Worm (Caenorhabditis elegans) whole organism, L1 larva: ENCODE measurements around the gene lips-6.

Experiments used
- C04F5.9 ChIP-seq: sonication (generic microtip); optimal IDR thresholded peaks from 2 replicates; lab custom pipeline; 2016; ENCODE audit warnings: missing genetic modification characterization, missing compliant biosample characterization
- C16A3.4 ChIP-seq: fragments of 150-350 bp; optimal IDR thresholded peaks from 2 replicates; lab custom pipeline; 2014; ENCODE audit warnings: missing biosample characterization, missing genetic modification characterization
- F16B12.6 ChIP-seq: fragments of 150-350 bp; optimal IDR thresholded peaks from 2 replicates; lab custom pipeline; 2014; ENCODE audit warnings: missing biosample characterization, missing genetic modification characterization
- ceh-63 ChIP-seq: fragments of 200-800 bp; sonication (Bioruptor generic); optimal IDR thresholded peaks from 2 replicates; lab custom pipeline; 2018; ENCODE audit warnings: mild to moderate bottlenecking, missing genetic modification characterization, missing compliant biosample characterization
- ceh-82 ChIP-seq, 3 experiments: fragments of 150-350 bp in 1 of 3; sonication (generic microtip) in 2 of 3; optimal IDR thresholded peaks; 2 replicates each; lab custom pipeline; 2014 to 2017; ENCODE audit warnings: missing biosample characterization in 3 of 3, missing genetic modification characterization in 3 of 3
- ces-1 ChIP-seq: fragments of 150-350 bp; optimal IDR thresholded peaks from 2 replicates; lab custom pipeline; 2014; ENCODE audit warnings: missing biosample characterization, missing genetic modification reagents, missing genetic modification characterization
- dpl-1 ChIP-seq, 3 experiments: fragments of 150-350 bp in 2 of 3; sonication (generic microtip) in 1 of 3; optimal IDR thresholded peaks; 2 replicates each; lab custom pipeline; 2014 to 2017; ENCODE audit warnings: missing biosample characterization in 3 of 3, missing genetic modification characterization in 3 of 3, missing genetic modification reagents in 3 of 3
- dsc-1 ChIP-seq: sonication (generic microtip); optimal IDR thresholded peaks from 2 replicates; lab custom pipeline; 2016; ENCODE audit warnings: mild to moderate bottlenecking, missing genetic modification characterization, missing compliant biosample characterization
- elt-2 ChIP-seq: sonication (generic microtip); optimal IDR thresholded peaks from 2 replicates; lab custom pipeline; 2016; ENCODE audit warnings: missing genetic modification characterization, mild to moderate bottlenecking, inconsistent platforms, missing compliant biosample characterization, missing genetic modification reagents
- elt-3 ChIP-seq, 6 experiments: fragments of 150-350 bp in 1 of 6; sonication (generic microtip); optimal IDR thresholded peaks; 2 replicates each; lab custom pipeline; 2017 to 2018; ENCODE audit warnings: missing biosample characterization in 6 of 6, missing genetic modification characterization in 6 of 6, inconsistent platforms in 1 of 6
- grh-1 ChIP-seq: fragments of 200-800 bp; sonication (Bioruptor generic); IDR thresholded peaks from 2 replicates; pipeline ENCODE4 v1.3.6; 2022; ENCODE audit warnings: missing genetic modification reagents, missing genetic modification characterization, missing compliant biosample characterization
- hlh-17 ChIP-seq: fragments of 200-800 bp; sonication (Bioruptor generic); optimal IDR thresholded peaks from 2 replicates; lab custom pipeline; 2018; ENCODE audit warnings: missing genetic modification characterization, mild to moderate bottlenecking, missing compliant biosample characterization, moderate library complexity, borderline replicate concordance
- hlh-4 ChIP-seq: sonication (generic microtip); optimal IDR thresholded peaks from 2 replicates; lab custom pipeline; 2016; ENCODE audit warnings: mild to moderate bottlenecking, missing genetic modification characterization, missing compliant biosample characterization
- irx-1 ChIP-seq: sonication (generic microtip); optimal IDR thresholded peaks from 2 replicates; lab custom pipeline; 2016; ENCODE audit warnings: missing genetic modification characterization, missing compliant biosample characterization
- lin-14 ChIP-seq: fragments of 200-800 bp; sonication (Bioruptor generic); optimal IDR thresholded peaks from 2 replicates; lab custom pipeline; 2018; ENCODE audit warnings: mild to moderate bottlenecking, missing genetic modification characterization, moderate library complexity, missing compliant biosample characterization
- lin-39 ChIP-seq: fragments of 150-350 bp; optimal IDR thresholded peaks from 2 replicates; lab custom pipeline; 2014; ENCODE audit warnings: missing biosample characterization, missing genetic modification reagents, missing genetic modification characterization
- lir-3 ChIP-seq: sonication (generic microtip); optimal IDR thresholded peaks from 2 replicates; lab custom pipeline; 2016; ENCODE audit warnings: mild to moderate bottlenecking, missing genetic modification characterization, moderate library complexity, missing compliant biosample characterization; ENCODE audit not compliant: poor library complexity
- lsy-2 ChIP-seq, 2 experiments: fragments of 150-350 bp; optimal IDR thresholded peaks; 2 replicates each; lab custom pipeline; 2014; ENCODE audit warnings: missing biosample characterization in 2 of 2, missing genetic modification characterization in 2 of 2
- mdl-1 ChIP-seq, 2 experiments: fragments of 150-350 bp; optimal IDR thresholded peaks; 2 replicates each; lab custom pipeline; 2014 to 2017; ENCODE audit warnings: missing biosample characterization in 2 of 2, missing genetic modification characterization in 2 of 2, inconsistent platforms in 1 of 2
- mep-1 ChIP-seq: fragments of 150-350 bp; optimal IDR thresholded peaks from 2 replicates; lab custom pipeline; 2014; ENCODE audit warnings: missing biosample characterization, missing genetic modification characterization
- nhr-11 ChIP-seq: fragments of 150-350 bp; optimal IDR thresholded peaks from 2 replicates; lab custom pipeline; 2014; ENCODE audit warnings: missing biosample characterization, missing genetic modification characterization
- nhr-12 ChIP-seq: sonication (generic microtip); optimal IDR thresholded peaks from 2 replicates; lab custom pipeline; 2017; ENCODE audit warnings: missing biosample characterization, missing genetic modification characterization
- nhr-20 ChIP-seq: sonication (generic microtip); optimal IDR thresholded peaks from 2 replicates; lab custom pipeline; 2016; ENCODE audit warnings: mild to moderate bottlenecking, missing genetic modification characterization, missing compliant biosample characterization
- nhr-28 ChIP-seq: fragments of 150-350 bp; optimal IDR thresholded peaks from 2 replicates; lab custom pipeline; 2014; ENCODE audit warnings: missing biosample characterization, missing genetic modification characterization
- nhr-76 ChIP-seq: sonication (generic microtip); optimal IDR thresholded peaks from 2 replicates; lab custom pipeline; 2017; ENCODE audit warnings: missing biosample characterization, missing genetic modification characterization
- nhr-77 ChIP-seq: fragments of 150-350 bp; optimal IDR thresholded peaks from 2 replicates; lab custom pipeline; 2014; ENCODE audit warnings: missing biosample characterization, missing genetic modification characterization
- nhr-85 ChIP-seq: sonication (generic microtip); peaks from one replicate; lab custom pipeline; 2016; ENCODE audit warnings: missing genetic modification characterization, inconsistent platforms, missing compliant biosample characterization
- pqm-1 ChIP-seq: sonication (generic microtip); optimal IDR thresholded peaks from 3 replicates; lab custom pipeline; 2017; ENCODE audit warnings: missing biosample characterization, missing genetic modification characterization
- snu-23 ChIP-seq: sonication (generic microtip); optimal IDR thresholded peaks from 2 replicates; lab custom pipeline; 2016; ENCODE audit warnings: missing genetic modification characterization, missing compliant biosample characterization
- sox-4 ChIP-seq: sonication (generic microtip); optimal IDR thresholded peaks from 2 replicates; lab custom pipeline; 2016; ENCODE audit warnings: missing genetic modification characterization, missing compliant biosample characterization
- sptf-1 ChIP-seq: fragments of 150-350 bp; optimal IDR thresholded peaks from 2 replicates; lab custom pipeline; 2014; ENCODE audit warnings: missing biosample characterization, missing genetic modification characterization
- swsn-7 ChIP-seq: sonication (generic microtip); optimal IDR thresholded peaks from 2 replicates; lab custom pipeline; 2016; ENCODE audit warnings: missing genetic modification characterization, missing compliant biosample characterization
- tlp-1 ChIP-seq: fragments of 150-350 bp; optimal IDR thresholded peaks from 2 replicates; lab custom pipeline; 2014; ENCODE audit warnings: missing biosample characterization, missing genetic modification characterization
- unc-130 ChIP-seq: fragments of 150-350 bp; optimal IDR thresholded peaks from 2 replicates; lab custom pipeline; 2017; ENCODE audit warnings: missing biosample characterization, missing genetic modification characterization, inconsistent platforms
- unc-62 ChIP-seq: fragments of 150-350 bp; optimal IDR thresholded peaks from 2 replicates; lab custom pipeline; 2014; ENCODE audit warnings: missing biosample characterization, missing genetic modification reagents, missing genetic modification characterization
- unc-98 ChIP-seq: fragments of 200-800 bp; sonication (Bioruptor generic); IDR thresholded peaks from 2 replicates; pipeline ENCODE4 v1.3.6; 2022; ENCODE audit warnings: missing genetic modification characterization, missing compliant biosample characterization
- zag-1 ChIP-seq: fragments of 150-350 bp; optimal IDR thresholded peaks from 2 replicates; lab custom pipeline; 2014; ENCODE audit warnings: missing biosample characterization, missing genetic modification characterization
- zip-4 ChIP-seq: fragments of 200-800 bp; sonication (Bioruptor generic); optimal IDR thresholded peaks from 2 replicates; lab custom pipeline; 2018; ENCODE audit warnings: mild to moderate bottlenecking, missing genetic modification characterization, moderate library complexity, missing compliant biosample characterization
- ztf-11 ChIP-seq, 2 experiments: sonication (generic microtip); optimal IDR thresholded peaks; 2 replicates each; lab custom pipeline; 2016 to 2017; ENCODE audit warnings: missing genetic modification characterization in 2 of 2, missing biosample characterization in 1 of 2, missing compliant biosample characterization in 1 of 2
- ztf-4 ChIP-seq: fragments of 150-350 bp; optimal IDR thresholded peaks from 2 replicates; lab custom pipeline; 2014; ENCODE audit warnings: missing biosample characterization, missing genetic modification characterization

lips-6 gene

ce11 chrIV:12015586-12015985 lies at the start of gene lips-6:
Gene lips-6 (minus strand): TSS chrIV:12015686.
- TF ChIP-seq snu-23 (GFP tag; lab: Kevin White, UChicago) (no peak), C04F5.9 (tag; lab: Kevin White, UChicago) (no peak), dpl-1 (GFP tag; optimal IDR thresholded peaks at IDR 0.05; lab: Kevin White, UChicago) (no peak), ceh-63 (no peak), mep-1 (tag; lab: Kevin White, UChicago) (no peak), lin-14 (GFP tag; lab: Kevin White, UChicago) (no peak), elt-3 (tag; optimal IDR thresholded peaks at IDR 0.05; lab: Kevin White, UChicago) (no peak), nhr-76 (no peak), zip-4 (no peak), unc-62 (GFP tag; lab: Kevin White, UChicago) (no peak), zag-1 (no peak), ces-1 (GFP tag; lab: Kevin White, UChicago) (no peak), ceh-82 (tag; optimal IDR thresholded peaks at IDR 0.05; lab: Kevin White, UChicago) (no peak), unc-130 (no peak), mdl-1 (tag; optimal IDR thresholded peaks at IDR 0.05; lab: Kevin White, UChicago) (no peak), nhr-20 (tag; lab: Kevin White, UChicago) (no peak), irx-1 (no peak)

ce11 chrIV:12061229-12061628 lies 45.7 kb upstream of the lips-6 start, which contains the start of gene K08E4.8:
Gene K08E4.8 (minus strand): TSS chrIV:12061329.
- TF ChIP-seq irx-1 (no peak), zip-4 (no peak), sox-4 (tag; lab: Kevin White, UChicago) (no peak), nhr-28 (tag; lab: Kevin White, UChicago) (no peak), C16A3.4 (tag; lab: Kevin White, UChicago) (no peak), F16B12.6 (tag; lab: Kevin White, UChicago) (no peak), pqm-1 (no peak), lir-3 (tag; lab: Kevin White, UChicago) (no peak)

ce11 chrIV:12057508-12057907 lies 42.0 kb upstream of the lips-6 start, which contains the start of gene K08E4.3:
Gene K08E4.3 (plus strand): TSS chrIV:12057742.
- TF ChIP-seq ceh-63, result no peak
- TF ChIP-seq lin-14 (GFP tag; lab: Kevin White, UChicago), result peak; percentile 26

- TF ChIP-seq hlh-4 (no peak), C16A3.4 (tag; lab: Kevin White, UChicago) (no peak), lin-14 (GFP tag; lab: Kevin White, UChicago) (no peak)
Observed at ce11 chrIV:12056603-12057002, 41.1 kb upstream of the lips-6 start, which contains the start of gene K08E4.2. Gene K08E4.2 (minus strand): TSS chrIV:12056656.

ce11 chrIV:12052461-12052860 lies 37.0 kb upstream of the lips-6 start:
- TF ChIP-seq dpl-1 (GFP tag; optimal IDR thresholded peaks at IDR 0.05; lab: Kevin White, UChicago), result no peak
- no peak for TF ChIP-seq unc-130
- TF ChIP-seq zip-4, result no peak
- no peak for TF ChIP-seq ztf-4 (tag; lab: Kevin White, UChicago)
- no peak for TF ChIP-seq ceh-82 (tag; optimal IDR thresholded peaks at IDR 0.05; lab: Kevin White, UChicago)

ce11 chrIV:12051049-12051792 lies 35.7 kb upstream of the lips-6 start, which contains the start of the genes bre-5 and spt-5:
Gene bre-5 (minus strand): TSS chrIV:12051215.
Gene spt-5 (plus strand): TSS chrIV:12051491.
- TF ChIP-seq ztf-4 (tag; lab: Kevin White, UChicago) (no peak), dsc-1 (tag; lab: Kevin White, UChicago) (no peak), grh-1 (GFP tag; lab: Robert Waterston, UW) (no peak), hlh-4 (no peak), lir-3 (tag; lab: Kevin White, UChicago) (no peak), nhr-20 (tag; lab: Kevin White, UChicago) (peak; percentile 34), mdl-1 (tag; optimal IDR thresholded peaks at IDR 0.05; lab: Kevin White, UChicago) (no peak), unc-98 (GFP tag; lab: Robert Waterston, UW) (no peak), swsn-7 (tag; lab: Kevin White, UChicago) (peak; percentile 25), lin-39 (tag; lab: Kevin White, UChicago) (no peak), ces-1 (GFP tag; lab: Kevin White, UChicago) (no peak), lsy-2 (tag; optimal IDR thresholded peaks at IDR 0.05; lab: Kevin White, UChicago) (peak; percentile 49 to 62), sptf-1 (tag; lab: Kevin White, UChicago) (no peak), nhr-12 (tag; lab: Kevin White, UChicago) (no peak), ztf-11 (tag; optimal IDR thresholded peaks at IDR 0.05; lab: Kevin White, UChicago) (no peak), nhr-85 (tag; lab: Kevin White, UChicago) (peak; percentile 45), hlh-17 (GFP tag; lab: Kevin White, UChicago) (no peak), nhr-76 (no peak), nhr-11 (tag; lab: Kevin White, UChicago) (no peak), tlp-1 (tag; lab: Kevin White, UChicago) (no peak), dpl-1 (GFP tag; optimal IDR thresholded peaks at IDR 0.05; lab: Kevin White, UChicago) (peak; percentile 5 to 40 (median 35)), elt-2 (tag; lab: Kevin White, UChicago) (no peak), nhr-77 (no peak)
